Worm (Caenorhabditis elegans) whole organism, L1 larva: ENCODE results near the gene Y48A6B.14.

Experiments used
- C16A3.4 ChIP-seq: fragments of 150-350 bp; optimal IDR thresholded peaks from 2 replicates; lab custom pipeline; 2014; ENCODE audit warnings: missing biosample characterization, missing genetic modification characterization
- aha-1 ChIP-seq: fragments of 150-350 bp; optimal IDR thresholded peaks from 2 replicates; lab custom pipeline; 2014; ENCODE audit warnings: missing biosample characterization, missing genetic modification characterization
- alr-1 ChIP-seq: fragments of 200-800 bp; sonication (Bioruptor generic); optimal IDR thresholded peaks from 2 replicates; lab custom pipeline; 2018; ENCODE audit warnings: borderline replicate concordance, mild to moderate bottlenecking, missing genetic modification characterization, missing compliant biosample characterization
- aly-2 ChIP-seq: fragments of 150-350 bp; optimal IDR thresholded peaks from 2 replicates; lab custom pipeline; 2014; ENCODE audit warnings: missing biosample characterization, missing genetic modification characterization
- blmp-1 ChIP-seq: fragments of 150-350 bp; optimal IDR thresholded peaks from 2 replicates; lab custom pipeline; 2014; ENCODE audit warnings: missing biosample characterization, missing genetic modification characterization
- ceh-82 ChIP-seq, 3 experiments: fragments of 150-350 bp in 1 of 3; sonication (generic microtip) in 2 of 3; optimal IDR thresholded peaks; 2 replicates each; lab custom pipeline; 2014 to 2017; ENCODE audit warnings: missing biosample characterization in 3 of 3, missing genetic modification characterization in 3 of 3
- ceh-88 ChIP-seq: fragments of 200-800 bp; sonication (Bioruptor generic); IDR thresholded peaks from 2 replicates; pipeline ENCODE4 v1.3.6; 2022; ENCODE audit warnings: missing genetic modification characterization, missing compliant biosample characterization
- ces-1 ChIP-seq: fragments of 150-350 bp; optimal IDR thresholded peaks from 2 replicates; lab custom pipeline; 2014; ENCODE audit warnings: missing biosample characterization, missing genetic modification reagents, missing genetic modification characterization
- dpl-1 ChIP-seq, 3 experiments: fragments of 150-350 bp in 2 of 3; sonication (generic microtip) in 1 of 3; optimal IDR thresholded peaks; 2 replicates each; lab custom pipeline; 2014 to 2017; ENCODE audit warnings: missing biosample characterization in 3 of 3, missing genetic modification characterization in 3 of 3, missing genetic modification reagents in 3 of 3
- dsc-1 ChIP-seq: sonication (generic microtip); optimal IDR thresholded peaks from 2 replicates; lab custom pipeline; 2016; ENCODE audit warnings: mild to moderate bottlenecking, missing genetic modification characterization, missing compliant biosample characterization
- efl-1 ChIP-seq, 4 experiments: fragments of 150-350 bp; optimal IDR thresholded peaks in 3 of 4; peaks in 1 of 4; 1 replicate in 1 of 4; 2 replicates in 3 of 4; lab custom pipeline; 2014; ENCODE audit warnings: missing biosample characterization in 2 of 4, missing genetic modification characterization in 2 of 4, missing genetic modification reagents in 2 of 4
- efl-3 ChIP-seq: fragments of 200-800 bp; sonication (Bioruptor generic); optimal IDR thresholded peaks from 2 replicates; lab custom pipeline; 2018; ENCODE audit warnings: mild to moderate bottlenecking, missing genetic modification characterization, missing compliant biosample characterization
- egl-27 ChIP-seq, 2 experiments: fragments of 150-350 bp in 1 of 2; sonication (generic microtip); optimal IDR thresholded peaks; 3 replicates each; lab custom pipeline; 2017 to 2018; ENCODE audit warnings: missing biosample characterization in 2 of 2, missing genetic modification characterization in 2 of 2, missing genetic modification reagents in 2 of 2
- elt-2 ChIP-seq: sonication (generic microtip); optimal IDR thresholded peaks from 2 replicates; lab custom pipeline; 2016; ENCODE audit warnings: missing genetic modification characterization, mild to moderate bottlenecking, inconsistent platforms, missing compliant biosample characterization, missing genetic modification reagents
- ets-5 ChIP-seq: fragments of 200-800 bp; sonication (Bioruptor generic); IDR thresholded peaks from 2 replicates; pipeline ENCODE4 v1.3.6; 2022; ENCODE audit warnings: missing genetic modification characterization, missing compliant biosample characterization
- fkh-10 ChIP-seq: sonication (generic microtip); optimal IDR thresholded peaks from 2 replicates; lab custom pipeline; 2017; ENCODE audit warnings: missing biosample characterization, missing genetic modification reagents, missing genetic modification characterization
- fkh-4 ChIP-seq: sonication (generic microtip); optimal IDR thresholded peaks from 2 replicates; lab custom pipeline; 2016; ENCODE audit warnings: missing compliant biosample characterization, missing genetic modification characterization, borderline replicate concordance
- fos-1 ChIP-seq: fragments of 150-350 bp; optimal IDR thresholded peaks from 2 replicates; lab custom pipeline; 2014; ENCODE audit warnings: missing biosample characterization, missing genetic modification characterization
- grh-1 ChIP-seq: fragments of 200-800 bp; sonication (Bioruptor generic); IDR thresholded peaks from 2 replicates; pipeline ENCODE4 v1.3.6; 2022; ENCODE audit warnings: missing genetic modification reagents, missing genetic modification characterization, missing compliant biosample characterization
- hlh-17 ChIP-seq: fragments of 200-800 bp; sonication (Bioruptor generic); optimal IDR thresholded peaks from 2 replicates; lab custom pipeline; 2018; ENCODE audit warnings: missing genetic modification characterization, mild to moderate bottlenecking, missing compliant biosample characterization, moderate library complexity, borderline replicate concordance
- hlh-4 ChIP-seq: sonication (generic microtip); optimal IDR thresholded peaks from 2 replicates; lab custom pipeline; 2016; ENCODE audit warnings: mild to moderate bottlenecking, missing genetic modification characterization, missing compliant biosample characterization
- hpl-2 ChIP-seq: fragments of 150-350 bp; optimal IDR thresholded peaks from 2 replicates; lab custom pipeline; 2014; ENCODE audit warnings: missing biosample characterization, missing genetic modification reagents, missing genetic modification characterization
- irx-1 ChIP-seq: sonication (generic microtip); optimal IDR thresholded peaks from 2 replicates; lab custom pipeline; 2016; ENCODE audit warnings: missing genetic modification characterization, missing compliant biosample characterization
- lin-13 ChIP-seq: fragments of 150-350 bp; optimal IDR thresholded peaks from 2 replicates; lab custom pipeline; 2014; ENCODE audit warnings: missing biosample characterization, missing genetic modification reagents, missing genetic modification characterization
- lin-14 ChIP-seq: fragments of 200-800 bp; sonication (Bioruptor generic); optimal IDR thresholded peaks from 2 replicates; lab custom pipeline; 2018; ENCODE audit warnings: mild to moderate bottlenecking, missing genetic modification characterization, moderate library complexity, missing compliant biosample characterization
- lin-15B ChIP-seq: fragments of 150-350 bp; sonication (generic microtip); optimal IDR thresholded peaks from 3 replicates; lab custom pipeline; 2014; ENCODE audit warnings: missing biosample characterization, missing genetic modification characterization
- lin-39 ChIP-seq: fragments of 150-350 bp; optimal IDR thresholded peaks from 2 replicates; lab custom pipeline; 2014; ENCODE audit warnings: missing biosample characterization, missing genetic modification reagents, missing genetic modification characterization
- lir-3 ChIP-seq: sonication (generic microtip); optimal IDR thresholded peaks from 2 replicates; lab custom pipeline; 2016; ENCODE audit warnings: mild to moderate bottlenecking, missing genetic modification characterization, moderate library complexity, missing compliant biosample characterization; ENCODE audit not compliant: poor library complexity
- lsy-2 ChIP-seq, 2 experiments: fragments of 150-350 bp; optimal IDR thresholded peaks; 2 replicates each; lab custom pipeline; 2014; ENCODE audit warnings: missing biosample characterization in 2 of 2, missing genetic modification characterization in 2 of 2
- mab-9 ChIP-seq: fragments of 200-800 bp; sonication (Bioruptor generic); IDR thresholded peaks from 2 replicates; pipeline ENCODE4 v1.3.6; 2022; ENCODE audit warnings: missing genetic modification reagents, missing genetic modification characterization, missing compliant biosample characterization
- mep-1 ChIP-seq: fragments of 150-350 bp; optimal IDR thresholded peaks from 2 replicates; lab custom pipeline; 2014; ENCODE audit warnings: missing biosample characterization, missing genetic modification characterization
- nhr-12 ChIP-seq: sonication (generic microtip); optimal IDR thresholded peaks from 2 replicates; lab custom pipeline; 2017; ENCODE audit warnings: missing biosample characterization, missing genetic modification characterization
- nhr-20 ChIP-seq: sonication (generic microtip); optimal IDR thresholded peaks from 2 replicates; lab custom pipeline; 2016; ENCODE audit warnings: mild to moderate bottlenecking, missing genetic modification characterization, missing compliant biosample characterization
- nhr-28 ChIP-seq: fragments of 150-350 bp; optimal IDR thresholded peaks from 2 replicates; lab custom pipeline; 2014; ENCODE audit warnings: missing biosample characterization, missing genetic modification characterization
- nhr-47 ChIP-seq: sonication (generic microtip); optimal IDR thresholded peaks from 2 replicates; lab custom pipeline; 2016; ENCODE audit warnings: mild to moderate bottlenecking, missing genetic modification characterization, moderate library complexity, missing compliant biosample characterization
- nhr-76 ChIP-seq: sonication (generic microtip); optimal IDR thresholded peaks from 2 replicates; lab custom pipeline; 2017; ENCODE audit warnings: missing biosample characterization, missing genetic modification characterization
- nhr-85 ChIP-seq: sonication (generic microtip); peaks from one replicate; lab custom pipeline; 2016; ENCODE audit warnings: missing genetic modification characterization, inconsistent platforms, missing compliant biosample characterization
- nhr-90 ChIP-seq: sonication (generic microtip); optimal IDR thresholded peaks from 2 replicates; lab custom pipeline; 2016; ENCODE audit warnings: mild to moderate bottlenecking, missing genetic modification characterization, missing compliant biosample characterization; ENCODE audit not compliant: poor library complexity
- pag-3 ChIP-seq: sonication (generic microtip); optimal IDR thresholded peaks from 2 replicates; lab custom pipeline; 2017; ENCODE audit warnings: missing genetic modification characterization, mild to moderate bottlenecking, missing compliant biosample characterization, antibody characterized with exemption, borderline replicate concordance; ENCODE audit not compliant: insufficient read depth
- pqm-1 ChIP-seq: sonication (generic microtip); optimal IDR thresholded peaks from 3 replicates; lab custom pipeline; 2017; ENCODE audit warnings: missing biosample characterization, missing genetic modification characterization
- rnt-1 ChIP-seq: sonication (generic microtip); optimal IDR thresholded peaks from 2 replicates; lab custom pipeline; 2016; ENCODE audit warnings: mild to moderate bottlenecking, missing genetic modification characterization, moderate library complexity, missing compliant biosample characterization
- skn-1 ChIP-seq: fragments of 150-350 bp; optimal IDR thresholded peaks from 2 replicates; lab custom pipeline; 2014; ENCODE audit warnings: missing biosample characterization, missing genetic modification characterization
- sox-4 ChIP-seq: sonication (generic microtip); optimal IDR thresholded peaks from 2 replicates; lab custom pipeline; 2016; ENCODE audit warnings: missing genetic modification characterization, missing compliant biosample characterization
- sptf-1 ChIP-seq: fragments of 150-350 bp; optimal IDR thresholded peaks from 2 replicates; lab custom pipeline; 2014; ENCODE audit warnings: missing biosample characterization, missing genetic modification characterization
- swsn-7 ChIP-seq: sonication (generic microtip); optimal IDR thresholded peaks from 2 replicates; lab custom pipeline; 2016; ENCODE audit warnings: missing genetic modification characterization, missing compliant biosample characterization
- tbx-2 ChIP-seq: sonication (generic microtip); optimal IDR thresholded peaks from 2 replicates; lab custom pipeline; 2016; ENCODE audit warnings: missing genetic modification characterization, missing compliant biosample characterization
- unc-30 ChIP-seq: sonication (generic microtip); optimal IDR thresholded peaks from 2 replicates; lab custom pipeline; 2017; ENCODE audit warnings: missing biosample characterization, missing genetic modification characterization
- unc-62 ChIP-seq: fragments of 150-350 bp; optimal IDR thresholded peaks from 2 replicates; lab custom pipeline; 2014; ENCODE audit warnings: missing biosample characterization, missing genetic modification reagents, missing genetic modification characterization
- unc-98 ChIP-seq: fragments of 200-800 bp; sonication (Bioruptor generic); IDR thresholded peaks from 2 replicates; pipeline ENCODE4 v1.3.6; 2022; ENCODE audit warnings: missing genetic modification characterization, missing compliant biosample characterization
- xbp-1 ChIP-seq: sonication (generic microtip); optimal IDR thresholded peaks from 2 replicates; lab custom pipeline; 2016; ENCODE audit warnings: missing genetic modification characterization, missing compliant biosample characterization
- ztf-11 ChIP-seq, 2 experiments: sonication (generic microtip); optimal IDR thresholded peaks; 2 replicates each; lab custom pipeline; 2016 to 2017; ENCODE audit warnings: missing genetic modification characterization in 2 of 2, missing biosample characterization in 1 of 2, missing compliant biosample characterization in 1 of 2
- ztf-4 ChIP-seq: fragments of 150-350 bp; optimal IDR thresholded peaks from 2 replicates; lab custom pipeline; 2014; ENCODE audit warnings: missing biosample characterization, missing genetic modification characterization

Y48A6B.14 gene

DNA sequence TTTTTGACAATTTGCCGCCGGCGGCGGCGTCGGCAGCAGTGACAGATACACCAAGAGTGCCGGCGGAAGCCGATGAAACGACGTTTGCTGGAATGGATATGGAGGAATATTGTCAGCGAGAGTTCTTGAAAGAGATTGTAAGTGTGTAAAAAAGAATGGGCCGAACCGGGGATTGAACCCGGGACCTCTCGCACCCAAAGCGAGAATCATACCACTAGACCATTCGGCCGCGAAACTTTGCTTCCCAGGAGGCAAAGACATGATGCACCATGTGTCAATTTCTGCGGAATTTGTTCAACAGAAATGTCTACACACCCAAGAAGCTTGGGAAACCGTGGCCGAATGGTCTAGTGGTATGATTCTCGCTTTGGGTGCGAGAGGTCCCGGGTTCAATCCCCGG is 35.3 kb downstream of the Y48A6B.14 start:
- peak; percentile 58 for TF ChIP-seq fos-1 (tag; lab: Kevin White, UChicago)
- no peak for TF ChIP-seq unc-62 (GFP tag; lab: Kevin White, UChicago)
- TF ChIP-seq blmp-1 (tag; lab: Kevin White, UChicago), result no peak
- TF ChIP-seq ceh-82 (tag; optimal IDR thresholded peaks at IDR 0.05; lab: Kevin White, UChicago), result peak; percentile 45 to 68 (median 55)
- TF ChIP-seq dsc-1, result peak; percentile 95
- TF ChIP-seq nhr-28 (tag; lab: Kevin White, UChicago), result no peak
- peak; percentile 48 for TF ChIP-seq hpl-2 (GFP tag; lab: Kevin White, UChicago)
- TF ChIP-seq mab-9 (GFP tag; lab: Robert Waterston, UW), result peak; percentile 85
- peak; percentile 95 for TF ChIP-seq rnt-1
- TF ChIP-seq nhr-76 (tag; lab: Kevin White, UChicago), result no peak
- peak; percentile 53 for TF ChIP-seq fkh-4
- peak; percentile 81 for TF ChIP-seq lin-39 (tag; lab: Kevin White, UChicago)
- no peak for TF ChIP-seq lir-3 (tag; lab: Kevin White, UChicago)
- TF ChIP-seq ztf-11 (tag; optimal IDR thresholded peaks at IDR 0.05; lab: Kevin White, UChicago), result peak in 1 of 2 experiments; percentile 57
- TF ChIP-seq nhr-12 (tag; lab: Kevin White, UChicago), result no peak
- no peak for TF ChIP-seq pag-3 (tag; lab: Kevin White, UChicago)
- TF ChIP-seq elt-2 (tag; lab: Kevin White, UChicago), result peak; percentile 47
- peak; percentile 75 to 84 for TF ChIP-seq lsy-2 (tag; optimal IDR thresholded peaks at IDR 0.05; lab: Kevin White, UChicago)
- TF ChIP-seq ets-5 (GFP tag; lab: Robert Waterston, UW), result no peak
- TF ChIP-seq lin-13 (GFP tag; lab: Kevin White, UChicago), result peak; percentile 71
- TF ChIP-seq fkh-10 (GFP tag; lab: Kevin White, UChicago), result peak; percentile 43
- TF ChIP-seq skn-1, result peak; percentile 79
- TF ChIP-seq irx-1, result peak; percentile 87
- no peak for TF ChIP-seq ces-1 (GFP tag; lab: Kevin White, UChicago)
- TF ChIP-seq nhr-85 (tag; lab: Kevin White, UChicago), result peak; percentile 90
- TF ChIP-seq grh-1, result peak; percentile 61
- TF ChIP-seq unc-98 (GFP tag; lab: Robert Waterston, UW), result peak; percentile 69
- TF ChIP-seq aly-2 (tag; lab: Kevin White, UChicago), result peak; percentile 68
- peak; percentile 39 for TF ChIP-seq aha-1 (tag; lab: Kevin White, UChicago)
- no peak for TF ChIP-seq efl-3 (GFP tag; lab: Kevin White, UChicago)
- no peak for TF ChIP-seq alr-1 (tag; lab: Kevin White, UChicago)
- no peak for TF ChIP-seq lin-14
- no peak for TF ChIP-seq egl-27 (tag; optimal IDR thresholded peaks at IDR 0.05; lab: Kevin White, UChicago)
- peak; percentile 50 for TF ChIP-seq sox-4 (tag; lab: Kevin White, UChicago)
- TF ChIP-seq ztf-4, result peak; percentile 29
- no peak for TF ChIP-seq unc-30 (tag; lab: Kevin White, UChicago)
- no peak for TF ChIP-seq lin-15B (tag; lab: Kevin White, UChicago)
- peak; percentile 79 for TF ChIP-seq ceh-88 (GFP tag; lab: Robert Waterston, UW)
- no peak for TF ChIP-seq hlh-4 (tag; lab: Kevin White, UChicago)
- peak; percentile 58 to 78 (median 77) for TF ChIP-seq dpl-1 (GFP tag; optimal IDR thresholded peaks at IDR 0.05; lab: Kevin White, UChicago)
- no peak for TF ChIP-seq hlh-17 (GFP tag; lab: Kevin White, UChicago)
- peak; percentile 63 to 82 for TF ChIP-seq efl-1 (optimal IDR thresholded peaks at IDR 0.05; lab: Kevin White, UChicago)
- peak; percentile 75 to 98 for TF ChIP-seq efl-1 (GFP tag; optimal IDR thresholded peaks at IDR 0.05 in 1 of 2; lab: Kevin White, UChicago)
- TF ChIP-seq nhr-90 (tag; lab: Kevin White, UChicago), result peak; percentile 93
- peak; percentile 83 for TF ChIP-seq swsn-7
- peak; percentile 77 for TF ChIP-seq mep-1 (tag; lab: Kevin White, UChicago)
- TF ChIP-seq sptf-1 (tag; lab: Kevin White, UChicago), result no peak
- peak; percentile 75 for TF ChIP-seq xbp-1 (tag; lab: Kevin White, UChicago)
- peak; percentile 81 for TF ChIP-seq C16A3.4 (tag; lab: Kevin White, UChicago)
- TF ChIP-seq tbx-2 (tag; lab: Kevin White, UChicago), result peak; percentile 88
- no peak for TF ChIP-seq pqm-1
- TF ChIP-seq nhr-47 (tag; lab: Kevin White, UChicago), result peak; percentile 93
- peak; percentile 79 for TF ChIP-seq nhr-20
